Worm (Caenorhabditis elegans) whole organism, late embryonic: Measurements from ENCODE around the gene ZK632.12.

Experiments used
- C08G9.2 ChIP-seq: sonication (generic microtip); optimal IDR thresholded peaks from 2 replicates; lab custom pipeline; 2016; ENCODE audit warnings: mild to moderate bottlenecking, missing genetic modification characterization, moderate library complexity, missing compliant biosample characterization
- K02D7.2 ChIP-seq: sonication (generic microtip); optimal IDR thresholded peaks from 2 replicates; lab custom pipeline; 2017; ENCODE audit warnings: mild to moderate bottlenecking, missing genetic modification characterization, missing compliant biosample characterization
- K09A11.1 ChIP-seq: sonication (generic microtip); optimal IDR thresholded peaks from 2 replicates; lab custom pipeline; 2017; ENCODE audit warnings: antibody characterized with exemption, mild to moderate bottlenecking, missing genetic modification characterization, missing compliant biosample characterization; ENCODE audit not compliant: insufficient read depth
- Y22D7AL.16 ChIP-seq: sonication (generic microtip); optimal IDR thresholded peaks from 2 replicates; lab custom pipeline; 2016; ENCODE audit warnings: missing genetic modification characterization, missing compliant biosample characterization
- ama-1 ChIP-seq: fragments of 150-350 bp; optimal IDR thresholded peaks from 2 replicates; lab custom pipeline; 2014
- ceh-14 ChIP-seq: sonication (generic microtip); optimal IDR thresholded peaks from 2 replicates; lab custom pipeline; 2016; ENCODE audit warnings: missing genotype, missing genetic modification characterization, missing compliant biosample characterization
- ceh-19 ChIP-seq: fragments of 200-800 bp; sonication (Bioruptor generic); optimal IDR thresholded peaks from 2 replicates; lab custom pipeline; 2018; ENCODE audit warnings: mild to moderate bottlenecking, missing genetic modification characterization, missing compliant biosample characterization
- ceh-2 ChIP-seq: sonication (generic microtip); optimal IDR thresholded peaks from 2 replicates; lab custom pipeline; 2016; ENCODE audit warnings: missing genotype, missing genetic modification characterization, missing compliant biosample characterization
- ceh-22 ChIP-seq: sonication (generic microtip); optimal IDR thresholded peaks from 2 replicates; lab custom pipeline; 2017; ENCODE audit warnings: missing biosample characterization, missing genetic modification characterization
- ceh-30 ChIP-seq: fragments of 150-350 bp; optimal IDR thresholded peaks from 2 replicates; lab custom pipeline; 2014; ENCODE audit warnings: missing biosample characterization, missing genetic modification characterization
- ceh-48 ChIP-seq: sonication (generic microtip); optimal IDR thresholded peaks from 2 replicates; lab custom pipeline; 2016; ENCODE audit warnings: missing genetic modification characterization, inconsistent platforms, missing compliant biosample characterization
- che-1 ChIP-seq: sonication (generic microtip); optimal IDR thresholded peaks from 2 replicates; lab custom pipeline; 2016; ENCODE audit warnings: mild to moderate bottlenecking, missing genetic modification characterization, missing compliant biosample characterization
- dmd-4 ChIP-seq: sonication (generic microtip); optimal IDR thresholded peaks from 2 replicates; lab custom pipeline; 2016; ENCODE audit warnings: borderline replicate concordance, missing genetic modification characterization, missing compliant biosample characterization
- dve-1 ChIP-seq: sonication (generic microtip); optimal IDR thresholded peaks from 2 replicates; lab custom pipeline; 2017; ENCODE audit warnings: antibody characterized with exemption, mild to moderate bottlenecking, missing genetic modification characterization, missing compliant biosample characterization
- elt-2 ChIP-seq: sonication (generic microtip); optimal IDR thresholded peaks from 2 replicates; lab custom pipeline; 2016; ENCODE audit warnings: missing genetic modification reagents, missing genetic modification characterization, missing compliant biosample characterization
- elt-4 ChIP-seq: sonication (generic microtip); optimal IDR thresholded peaks from 2 replicates; lab custom pipeline; 2016; ENCODE audit warnings: missing genetic modification characterization, missing compliant biosample characterization
- ets-4 ChIP-seq: sonication (generic microtip); optimal IDR thresholded peaks from 2 replicates; lab custom pipeline; 2016; ENCODE audit warnings: missing genetic modification characterization, missing compliant biosample characterization
- fax-1 ChIP-seq: sonication (generic microtip); optimal IDR thresholded peaks from 2 replicates; lab custom pipeline; 2016; ENCODE audit warnings: missing genotype, missing genetic modification characterization, missing compliant biosample characterization
- fkh-10 ChIP-seq: fragments of 150-350 bp; optimal IDR thresholded peaks from 2 replicates; lab custom pipeline; 2014; ENCODE audit warnings: missing biosample characterization, missing genetic modification reagents, missing genetic modification characterization
- fkh-6 ChIP-seq: sonication (generic microtip); optimal IDR thresholded peaks from 2 replicates; lab custom pipeline; 2016; ENCODE audit warnings: missing genetic modification characterization, missing compliant biosample characterization
- gmeb-2 ChIP-seq: sonication (generic microtip); optimal IDR thresholded peaks from 2 replicates; lab custom pipeline; 2016; ENCODE audit warnings: missing genetic modification characterization, inconsistent platforms, missing compliant biosample characterization
- hlh-15 ChIP-seq: sonication (generic microtip); optimal IDR thresholded peaks from 2 replicates; lab custom pipeline; 2016; ENCODE audit warnings: missing genetic modification characterization, missing compliant biosample characterization
- hlh-30 ChIP-seq: sonication (generic microtip); optimal IDR thresholded peaks from 2 replicates; lab custom pipeline; 2017; ENCODE audit warnings: antibody characterized with exemption, missing genetic modification characterization, missing compliant biosample characterization; ENCODE audit not compliant: insufficient read depth
- hlh-6 ChIP-seq: sonication (generic microtip); optimal IDR thresholded peaks from 2 replicates; lab custom pipeline; 2016; ENCODE audit warnings: missing genotype, missing genetic modification characterization, missing compliant biosample characterization
- hlh-8 ChIP-seq: sonication (generic microtip); optimal IDR thresholded peaks from 2 replicates; lab custom pipeline; 2016; ENCODE audit warnings: missing genotype, missing genetic modification characterization, missing compliant biosample characterization
- lin-11 ChIP-seq: fragments of 200-800 bp; sonication (Bioruptor generic); optimal IDR thresholded peaks from 2 replicates; lab custom pipeline; 2018; ENCODE audit warnings: mild to moderate bottlenecking, missing genetic modification characterization, missing compliant biosample characterization
- madf-2 ChIP-seq: sonication (generic microtip); optimal IDR thresholded peaks from 2 replicates; lab custom pipeline; 2017; ENCODE audit warnings: missing genetic modification characterization, missing compliant biosample characterization
- mec-3 ChIP-seq: sonication (generic microtip); optimal IDR thresholded peaks from 2 replicates; lab custom pipeline; 2016; ENCODE audit warnings: borderline replicate concordance, missing genetic modification characterization, missing compliant biosample characterization
- nfya-1 ChIP-seq: sonication (generic microtip); optimal IDR thresholded peaks from 2 replicates; lab custom pipeline; 2017; ENCODE audit warnings: missing genetic modification characterization, mild to moderate bottlenecking, missing compliant biosample characterization, antibody characterized with exemption, moderate library complexity
- nhr-11 ChIP-seq: fragments of 150-350 bp; optimal IDR thresholded peaks from 2 replicates; lab custom pipeline; 2014; ENCODE audit warnings: missing biosample characterization, missing genetic modification characterization
- nhr-232 ChIP-seq: sonication (generic microtip); optimal IDR thresholded peaks from 2 replicates; lab custom pipeline; 2016; ENCODE audit warnings: missing genetic modification characterization, missing compliant biosample characterization
- npax-4 ChIP-seq: sonication (generic microtip); optimal IDR thresholded peaks from 2 replicates; lab custom pipeline; 2016; ENCODE audit warnings: missing genetic modification characterization, missing compliant biosample characterization
- odd-2 ChIP-seq: sonication (generic microtip); optimal IDR thresholded peaks from 2 replicates; lab custom pipeline; 2017; ENCODE audit warnings: antibody characterized with exemption, mild to moderate bottlenecking, missing genetic modification characterization, missing compliant biosample characterization
- pag-3 ChIP-seq: sonication (generic microtip); optimal IDR thresholded peaks from 2 replicates; lab custom pipeline; 2016; ENCODE audit warnings: missing compliant biosample characterization, missing genetic modification characterization, borderline replicate concordance
- pat-9 ChIP-seq: fragments of 200-800 bp; sonication (Bioruptor generic); optimal IDR thresholded peaks from 2 replicates; lab custom pipeline; 2018; ENCODE audit warnings: mild to moderate bottlenecking, missing genetic modification characterization, moderate library complexity, missing compliant biosample characterization
- pax-1 ChIP-seq: fragments of 150-350 bp; optimal IDR thresholded peaks from 2 replicates; lab custom pipeline; 2014; ENCODE audit warnings: missing biosample characterization, missing genetic modification characterization
- pros-1 ChIP-seq: fragments of 150-350 bp; optimal IDR thresholded peaks from 2 replicates; lab custom pipeline; 2014; ENCODE audit warnings: missing biosample characterization, missing genetic modification reagents, missing genetic modification characterization
- ref-2 ChIP-seq: sonication (generic microtip); optimal IDR thresholded peaks from 2 replicates; lab custom pipeline; 2016; ENCODE audit warnings: missing genetic modification characterization, missing compliant biosample characterization
- rnt-1 ChIP-seq: sonication (generic microtip); optimal IDR thresholded peaks from 2 replicates; lab custom pipeline; 2016; ENCODE audit warnings: missing genetic modification characterization, missing compliant biosample characterization
- sdc-2 ChIP-seq: sonication (generic microtip); optimal IDR thresholded peaks from 2 replicates; lab custom pipeline; 2016; ENCODE audit warnings: missing genotype, missing genetic modification characterization, missing compliant biosample characterization
- sox-2 ChIP-seq: fragments of 200-800 bp; sonication (Bioruptor generic); IDR thresholded peaks from 2 replicates; pipeline ENCODE4 v1.3.6; 2022; ENCODE audit warnings: missing genetic modification reagents, missing genetic modification characterization, missing compliant biosample characterization
- sox-4 ChIP-seq: sonication (generic microtip); optimal IDR thresholded peaks from 2 replicates; lab custom pipeline; 2017; ENCODE audit warnings: mild to moderate bottlenecking, missing genetic modification characterization, inconsistent platforms, missing compliant biosample characterization
- syd-9 ChIP-seq: sonication (generic microtip); optimal IDR thresholded peaks from 2 replicates; lab custom pipeline; 2016; ENCODE audit warnings: mild to moderate bottlenecking, missing genetic modification characterization, moderate library complexity, missing compliant biosample characterization
- tbx-2 ChIP-seq: sonication (generic microtip); optimal IDR thresholded peaks from 2 replicates; lab custom pipeline; 2016; ENCODE audit warnings: missing genetic modification characterization, missing compliant biosample characterization
- tbx-7 ChIP-seq: sonication (generic microtip); optimal IDR thresholded peaks from 2 replicates; lab custom pipeline; 2016; ENCODE audit warnings: missing genotype, missing genetic modification characterization, missing compliant biosample characterization
- ttx-3 ChIP-seq: sonication (generic microtip); optimal IDR thresholded peaks from 2 replicates; lab custom pipeline; 2016; ENCODE audit warnings: missing genetic modification reagents, missing genetic modification characterization, missing compliant biosample characterization
- unc-42 ChIP-seq: sonication (generic microtip); optimal IDR thresholded peaks from 2 replicates; lab custom pipeline; 2016; ENCODE audit warnings: missing genotype, missing genetic modification characterization, missing compliant biosample characterization
- unc-86 ChIP-seq: sonication (generic microtip); optimal IDR thresholded peaks from 2 replicates; lab custom pipeline; 2016; ENCODE audit warnings: missing genetic modification characterization, missing compliant biosample characterization
- zip-5 ChIP-seq: sonication (generic microtip); optimal IDR thresholded peaks from 2 replicates; lab custom pipeline; 2016; ENCODE audit warnings: missing genetic modification characterization, missing compliant biosample characterization
- ztf-16 ChIP-seq: sonication (generic microtip); optimal IDR thresholded peaks from 2 replicates; lab custom pipeline; 2017; ENCODE audit warnings: missing genetic modification characterization, missing compliant biosample characterization

The ZK632.12 gene

DNA sequence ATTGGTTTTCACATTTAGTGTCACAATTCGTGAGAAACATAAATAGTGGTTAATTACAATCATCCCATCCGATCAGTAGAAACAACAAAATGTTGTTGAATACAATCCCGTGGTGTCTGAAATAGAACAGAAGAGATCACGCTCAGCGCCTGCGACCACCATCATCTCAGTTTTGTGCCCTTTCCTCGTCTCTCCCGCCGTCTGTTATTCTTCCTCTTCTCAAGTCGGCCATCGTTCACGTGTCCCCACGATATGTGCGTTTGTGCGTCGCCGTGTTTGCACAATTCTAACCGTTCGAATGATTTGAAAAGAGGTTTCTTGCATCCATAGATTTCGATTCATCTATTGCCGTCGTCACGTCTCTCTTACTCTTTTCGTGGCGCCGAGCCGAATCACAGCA lies 11.8 kb upstream of the ZK632.12 start, which contains the start of gene panl-3 (continued):
- TF ChIP-seq unc-42 (tag; lab: Kevin White, UChicago) (no peak), C08G9.2 (tag; lab: Kevin White, UChicago) (peak; percentile 32), nhr-232 (tag; lab: Kevin White, UChicago) (no peak), sdc-2 (tag; lab: Kevin White, UChicago) (no peak), pat-9 (tag; lab: Kevin White, UChicago) (no peak), ceh-19 (GFP tag; lab: Kevin White, UChicago) (no peak), ref-2 (tag; lab: Kevin White, UChicago) (no peak), hlh-8 (no peak), pax-1 (tag; lab: Kevin White, UChicago) (no peak), madf-2 (tag; lab: Kevin White, UChicago) (no peak), syd-9 (tag; lab: Kevin White, UChicago) (no peak), elt-2 (no peak), che-1 (tag; lab: Kevin White, UChicago) (no peak), rnt-1 (tag; lab: Kevin White, UChicago) (peak; percentile 14), fkh-10 (GFP tag; lab: Kevin White, UChicago) (no peak), unc-86 (tag; lab: Kevin White, UChicago) (no peak), ceh-48 (tag; lab: Kevin White, UChicago) (no peak), sox-2 (no peak), hlh-15 (tag; lab: Kevin White, UChicago) (no peak), ztf-16 (tag; lab: Kevin White, UChicago) (no peak), nfya-1 (peak; percentile 16), K02D7.2 (tag; lab: Kevin White, UChicago) (no peak), elt-4 (no peak), ets-4 (tag; lab: Kevin White, UChicago) (no peak), ttx-3 (no peak), lin-11 (no peak), ceh-22 (tag; lab: Kevin White, UChicago) (no peak), npax-4 (tag; lab: Kevin White, UChicago) (no peak), sox-4 (tag; lab: Kevin White, UChicago) (no peak), pag-3 (tag; lab: Kevin White, UChicago) (no peak), mec-3 (tag; lab: Kevin White, UChicago) (no peak), ceh-14 (tag; lab: Kevin White, UChicago) (no peak), gmeb-2 (tag; lab: Kevin White, UChicago) (no peak), dmd-4 (tag; lab: Kevin White, UChicago) (no peak), pros-1 (tag; lab: Kevin White, UChicago) (peak; percentile 40), fax-1 (tag; lab: Kevin White, UChicago) (no peak), zip-5 (no peak), dve-1 (tag; lab: Kevin White, UChicago) (no peak)

DNA sequence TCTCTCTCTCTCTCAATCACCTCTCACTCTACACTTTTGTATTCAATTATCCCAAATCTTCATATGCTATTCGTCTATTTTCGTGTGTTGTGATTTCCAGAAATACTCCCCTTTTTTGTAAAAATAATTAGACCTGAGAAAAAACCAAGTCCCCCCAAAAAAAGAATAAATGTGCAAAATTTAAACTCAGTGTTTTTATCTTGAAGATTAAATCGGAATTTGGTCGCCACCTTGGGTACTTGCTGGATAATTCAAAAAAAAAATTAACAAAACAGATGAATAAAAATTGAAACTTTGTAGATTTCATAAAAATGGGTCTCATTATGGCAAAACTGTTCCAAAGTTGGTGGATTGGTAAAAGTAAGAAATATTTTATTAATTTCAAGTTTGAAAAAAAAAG lies 7.7 kb upstream of the ZK632.12 start, which contains the start of gene arl-5:
arl-5 (plus strand) TSS at position 301 of the 400 bp plus-strand sequence.
- TF ChIP-seq ceh-2 (no peak), hlh-30 (tag; lab: Kevin White, UChicago) (no peak), ceh-30 (tag; lab: Kevin White, UChicago) (no peak), ceh-22 (tag; lab: Kevin White, UChicago) (no peak), odd-2 (no peak), tbx-7 (no peak), tbx-2 (tag; lab: Kevin White, UChicago) (no peak), hlh-6 (no peak), K02D7.2 (tag; lab: Kevin White, UChicago) (no peak), Y22D7AL.16 (tag; lab: Kevin White, UChicago) (no peak), fkh-6 (tag; lab: Kevin White, UChicago) (no peak), ref-2 (tag; lab: Kevin White, UChicago) (no peak), ets-4 (tag; lab: Kevin White, UChicago) (no peak), dve-1 (tag; lab: Kevin White, UChicago) (no peak), che-1 (tag; lab: Kevin White, UChicago) (no peak), ama-1 (lab: Kevin White, UChicago) (no peak), K09A11.1 (tag; lab: Kevin White, UChicago) (no peak), sox-2 (no peak), ceh-19 (GFP tag; lab: Kevin White, UChicago) (no peak), nhr-11 (no peak)
